Fruit fly (Drosophila melanogaster) whole organism, adult: ENCODE data around the gene CG18265.

Experiments used
- CG7045 ChIP-seq: fragments of 200-800 bp; sonication (Bioruptor generic); optimal IDR thresholded peaks from 2 replicates; lab custom pipeline; 2017; ENCODE audit warnings: missing biosample characterization, mild to moderate bottlenecking, missing genetic modification characterization
- Mnt ChIP-seq: fragments of 200-800 bp; sonication (Bioruptor generic); optimal IDR thresholded peaks from 2 replicates; lab custom pipeline; 2016; ENCODE audit warnings: missing biosample characterization, mild to moderate bottlenecking, missing genetic modification characterization
- bab1 ChIP-seq: fragments of 200-800 bp; sonication (Bioruptor generic); optimal IDR thresholded peaks from 3 replicates; lab custom pipeline; 2019; ENCODE audit warnings: missing biosample characterization, mild to moderate bottlenecking, missing genetic modification characterization, moderate library complexity
- kay ChIP-seq: fragments of 200-800 bp; sonication (Bioruptor generic); peaks from one replicate; lab custom pipeline; 2016; ENCODE audit warnings: missing biosample characterization, missing genetic modification characterization, borderline replicate concordance
- pad ChIP-seq: fragments of 200-800 bp; sonication (Bioruptor generic); optimal IDR thresholded peaks from 3 replicates; lab custom pipeline; 2017; ENCODE audit warnings: missing biosample characterization, missing genetic modification characterization, mild to moderate bottlenecking, moderate library complexity, missing genetic modification reagents

DNA sequence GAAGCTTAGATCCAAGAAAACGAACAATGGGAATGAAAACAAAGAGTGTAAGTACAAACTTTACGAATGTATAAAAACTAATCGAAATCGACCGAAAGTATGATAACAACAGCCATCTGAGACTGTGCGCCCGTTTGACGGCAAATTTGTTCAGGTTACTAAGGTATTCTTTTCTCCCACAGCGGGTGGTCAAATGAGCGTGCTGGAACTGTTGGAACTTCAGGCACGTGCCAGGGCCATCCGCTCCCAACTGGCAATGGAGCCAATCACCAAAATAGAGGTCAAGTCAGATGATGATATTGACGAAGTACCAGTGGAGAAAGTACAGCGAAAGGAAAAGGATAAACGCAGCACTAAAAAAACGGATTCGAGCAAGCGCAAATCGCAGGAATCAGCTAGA, 2.9 kb upstream of the CG18265 start, which contains the start of gene CG12229:
- TF ChIP-seq pad (GFP tag; lab: Kevin White, UChicago) (no peak), bab1 (GFP tag; lab: Kevin White, UChicago) (no peak), kay (GFP tag; lab: Kevin White, UChicago) (no peak), Mnt (GFP tag; lab: Kevin White, UChicago) (no peak), CG7045 (GFP tag; lab: Kevin White, UChicago) (no peak)
